Worm (Caenorhabditis elegans) whole organism, L2 larva: ENCODE measurements around the gene T26H5.11.

Source experiments
- F13H6.1 ChIP-seq: sonication (generic microtip); optimal IDR thresholded peaks from 2 replicates; lab custom pipeline; 2016; ENCODE audit warnings: missing genetic modification characterization, missing compliant biosample characterization
- ama-1 ChIP-seq: fragments of 150-350 bp; optimal IDR thresholded peaks from 2 replicates; lab custom pipeline; 2018; ENCODE audit warnings: inconsistent platforms
- fos-1 ChIP-seq: fragments of 150-350 bp; optimal IDR thresholded peaks from 2 replicates; lab custom pipeline; 2014; ENCODE audit warnings: missing biosample characterization, missing genetic modification characterization
- nhr-25 ChIP-seq: fragments of 150-350 bp; sonication (generic microtip); optimal IDR thresholded peaks from 3 replicates; lab custom pipeline; 2014; ENCODE audit warnings: missing biosample characterization, missing genetic modification characterization

DNA sequence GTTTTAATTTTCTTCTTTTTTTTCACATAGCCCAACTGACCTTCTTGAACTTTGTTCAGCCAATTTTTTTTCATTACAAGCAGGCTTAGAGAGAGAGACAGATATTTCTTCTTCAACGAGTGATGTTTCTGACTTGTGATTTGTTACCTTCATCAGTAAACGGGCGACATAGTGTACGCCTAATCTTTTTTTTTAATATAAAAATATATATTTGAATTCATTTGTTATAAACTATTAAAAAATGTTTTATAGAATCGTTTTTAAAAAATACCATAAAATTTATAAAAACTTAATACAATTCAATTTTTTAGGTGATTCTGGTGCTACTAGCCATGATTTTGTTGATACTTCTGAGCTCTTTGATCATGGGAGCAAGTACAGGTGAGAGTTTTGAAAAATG is 26.3 kb downstream of the T26H5.11 start, which contains the start of gene T06E6.10:
- TF ChIP-seq fos-1 (no peak), F13H6.1 (tag; lab: Kevin White, UChicago) (no peak), ama-1 (no peak), nhr-25 (tag; lab: Kevin White, UChicago) (no peak)
